Worm (Caenorhabditis elegans): Measurements from ENCODE around the gene F35G12.7.

F35G12.7 gene

DNA sequence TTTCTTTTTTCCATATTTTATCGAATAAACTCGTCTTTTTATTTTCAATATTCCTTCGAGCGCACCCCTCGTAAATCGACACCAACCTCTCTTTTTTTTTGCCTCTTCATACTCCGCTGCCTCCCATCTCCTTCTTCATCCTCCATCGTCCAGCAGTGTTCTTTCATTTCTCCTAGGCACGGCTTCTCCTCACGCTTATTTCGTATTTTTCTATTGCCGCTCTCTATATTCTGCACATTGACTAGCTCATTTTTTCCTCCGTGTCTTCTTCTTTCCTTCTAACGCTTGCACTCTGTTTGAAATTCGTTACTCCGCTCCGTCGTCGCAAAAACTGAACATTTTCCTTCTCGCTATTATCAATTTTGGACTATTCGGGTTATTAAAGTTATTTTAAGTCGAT lies 31.8 kb downstream of the F35G12.7 start:
- TF ChIP-seq drap-1 (GFP tag; optimal IDR thresholded peaks at IDR 0.05) (no peak), ces-1 (GFP tag; optimal IDR thresholded peaks at IDR 0.05) (peak; percentile 3)

- TF ChIP-seq cnd-1 (tag; optimal IDR thresholded peaks at IDR 0.05) (no peak), elt-1 (tag; optimal IDR thresholded peaks at IDR 0.05; ENCODE audit: borderline replicate concordance, insufficient read depth) (no peak), mep-1 (tag; optimal IDR thresholded peaks at IDR 0.05) (no peak), lin-13 (tag; optimal IDR thresholded peaks at IDR 0.05) (no peak), snpc-4 (tag; optimal IDR thresholded peaks at IDR 0.05) (no peak), blmp-1 (tag; optimal IDR thresholded peaks at IDR 0.05) (no peak), nhr-12 (tag; optimal IDR thresholded peaks at IDR 0.05) (no peak), drap-1 (GFP tag; optimal IDR thresholded peaks at IDR 0.05) (no peak), M03D4.4 (tag; optimal IDR thresholded peaks at IDR 0.05) (no peak), nhr-76 (tag; optimal IDR thresholded peaks at IDR 0.05) (no peak), sptf-1 (tag; optimal IDR thresholded peaks at IDR 0.05) (no peak), ceh-43 (GFP tag; optimal IDR thresholded peaks at IDR 0.05) (no peak), mls-2 (tag; optimal IDR thresholded peaks at IDR 0.05) (no peak), mab-5 (tag; optimal IDR thresholded peaks at IDR 0.05) (no peak), elt-3 (tag; optimal IDR thresholded peaks at IDR 0.05) (no peak), ham-2 (GFP tag; optimal IDR thresholded peaks at IDR 0.05) (no peak), lin-32 (GFP tag; optimal IDR thresholded peaks at IDR 0.05) (no peak), ceh-39 (tag; optimal IDR thresholded peaks at IDR 0.05) (no peak), flh-1 (GFP tag; optimal IDR thresholded peaks at IDR 0.05) (no peak), zip-8 (tag; optimal IDR thresholded peaks at IDR 0.05) (no peak)
Observed at ce11 chrIII:4553316-4553715, 33.8 kb downstream of the F35G12.7 start, which contains the start of gene imph-1. Gene imph-1, plus strand, starts transcription at chrIII:4553616.

- TF ChIP-seq drap-1 (GFP tag; optimal IDR thresholded peaks at IDR 0.05): no peak
- no peak for TF ChIP-seq blmp-1 (tag; optimal IDR thresholded peaks at IDR 0.05)
- no peak for TF ChIP-seq sem-2 (GFP tag; optimal IDR thresholded peaks at IDR 0.05)
- no peak for TF ChIP-seq tbx-8 (GFP tag; optimal IDR thresholded peaks at IDR 0.05)
- TF ChIP-seq ceh-39 (tag; optimal IDR thresholded peaks at IDR 0.05): no peak
Observed at ce11 chrIII:4552872-4553271, 34.3 kb downstream of the F35G12.7 start.

ce11 chrIII:4551963-4552362 lies 35.2 kb downstream of the F35G12.7 start:
- no peak for TF ChIP-seq ceh-39 (tag; optimal IDR thresholded peaks at IDR 0.05)
- no peak for TF ChIP-seq M03D4.4 (tag; optimal IDR thresholded peaks at IDR 0.05)
- TF ChIP-seq pha-4 (tag; optimal IDR thresholded peaks at IDR 0.05): peak; percentile 33
- no peak for TF ChIP-seq ham-2 (GFP tag; optimal IDR thresholded peaks at IDR 0.05)
- TF ChIP-seq zip-8 (tag; optimal IDR thresholded peaks at IDR 0.05): no peak
- TF ChIP-seq mab-5 (tag; optimal IDR thresholded peaks at IDR 0.05): no peak
- no peak for TF ChIP-seq unc-120 (tag; optimal IDR thresholded peaks at IDR 0.05; ENCODE audit: poor library complexity, severe bottlenecking)
- TF ChIP-seq bed-3 (GFP tag; optimal IDR thresholded peaks at IDR 0.05): no peak

ce11 chrIII:4548739-4549138 lies 38.4 kb downstream of the F35G12.7 start, which contains the start of gene M88.4:
Gene M88.4, plus strand, starts transcription at chrIII:4549039.
- no peak for TF ChIP-seq elt-3 (tag; optimal IDR thresholded peaks at IDR 0.05)
- no peak for TF ChIP-seq sem-2 (GFP tag; optimal IDR thresholded peaks at IDR 0.05)

ce11 chrIII:4544959-4545358 lies 42.2 kb downstream of the F35G12.7 start, which contains the start of gene M88.3:
Gene M88.3, minus strand, starts transcription at chrIII:4545059.
- TF ChIP-seq pha-4 (tag; optimal IDR thresholded peaks at IDR 0.05): no peak
- no peak for TF ChIP-seq unc-120 (tag; optimal IDR thresholded peaks at IDR 0.05; ENCODE audit: poor library complexity, severe bottlenecking)

DNA sequence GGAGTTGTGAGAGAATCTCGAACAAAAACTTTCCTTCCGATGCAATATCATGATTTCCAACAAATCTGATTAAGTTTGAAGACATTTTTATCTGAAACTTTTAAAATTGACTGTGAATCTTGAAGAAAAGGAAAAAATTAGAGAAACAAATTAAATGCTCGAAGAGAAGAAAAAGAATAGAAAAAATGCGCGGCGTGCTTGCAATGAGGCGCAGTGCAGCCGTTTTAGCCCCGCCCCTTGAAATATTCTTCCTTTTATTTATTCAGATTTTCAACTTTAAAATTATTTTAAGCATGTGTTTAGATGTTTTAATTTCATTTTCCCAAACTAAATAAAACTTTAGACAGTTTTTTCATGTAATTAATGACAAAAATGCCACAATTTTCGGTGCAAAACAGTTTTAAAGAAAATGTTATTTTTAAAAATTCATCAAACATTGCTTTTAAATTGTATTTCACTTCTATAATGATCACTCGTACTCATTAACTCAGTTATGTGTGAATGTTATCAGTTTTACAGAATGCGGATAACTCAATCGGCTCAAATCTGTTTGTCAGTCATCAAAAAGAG lies 44.7 kb downstream of the F35G12.7 start, which contains the start of the genes mrps-34 and cisd-3.1:
mrps-34 (minus strand) TSS at position 91 of the 570 bp plus-strand sequence.
cisd-3.1 (plus strand) TSS at position 520 of the 570 bp plus-strand sequence.
- TF ChIP-seq unc-120 (tag; optimal IDR thresholded peaks at IDR 0.05; ENCODE audit: poor library complexity, severe bottlenecking) (peak; percentile 6), hlh-1 (tag; optimal IDR thresholded peaks at IDR 0.05) (peak; percentile 18), M03D4.4 (tag; optimal IDR thresholded peaks at IDR 0.05) (peak; percentile 57), mab-5 (tag; optimal IDR thresholded peaks at IDR 0.05) (peak; percentile 16), cnd-1 (tag; optimal IDR thresholded peaks at IDR 0.05) (peak; percentile 12), lin-32 (GFP tag; optimal IDR thresholded peaks at IDR 0.05) (no peak), blmp-1 (tag; optimal IDR thresholded peaks at IDR 0.05) (peak; percentile 23), mep-1 (tag; optimal IDR thresholded peaks at IDR 0.05) (peak; percentile 26), elt-1 (tag; optimal IDR thresholded peaks at IDR 0.05; ENCODE audit: borderline replicate concordance, insufficient read depth) (no peak), mls-2 (tag; optimal IDR thresholded peaks at IDR 0.05) (peak; percentile 32), sptf-1 (tag; optimal IDR thresholded peaks at IDR 0.05) (peak; percentile 58), ceh-43 (GFP tag; optimal IDR thresholded peaks at IDR 0.05) (peak; percentile 58), lsy-2 (tag; optimal IDR thresholded peaks at IDR 0.05) (peak; percentile 47), flh-1 (GFP tag; optimal IDR thresholded peaks at IDR 0.05) (no peak)
